Fruit fly (Drosophila melanogaster) whole organism, embryonic: ENCODE measurements around the gene Polr1B.

Source experiments
- Antp ChIP-seq: fragments of 200-800 bp; sonication (Bioruptor generic); optimal IDR thresholded peaks from 3 replicates; lab custom pipeline; 2016; ENCODE audit warnings: missing biosample characterization, missing genetic modification characterization
- Asciz ChIP-seq: fragments of 200-800 bp; sonication (Bioruptor generic); optimal IDR thresholded peaks from 2 replicates; lab custom pipeline; 2017; ENCODE audit warnings: missing biosample characterization, mild to moderate bottlenecking, missing genetic modification characterization, missing genetic modification reagents
- CG10147 ChIP-seq: fragments of 200-800 bp; sonication (Bioruptor generic); optimal IDR thresholded peaks from 2 replicates; lab custom pipeline; 2019; ENCODE audit warnings: missing biosample characterization, mild to moderate bottlenecking, missing genetic modification characterization, moderate library complexity
- CG10209 ChIP-seq: fragments of 200-800 bp; sonication (Bioruptor generic); optimal IDR thresholded peaks from 3 replicates; lab custom pipeline; 2017; ENCODE audit warnings: missing biosample characterization, mild to moderate bottlenecking, missing genetic modification characterization, missing genetic modification reagents
- CG11093 ChIP-seq: fragments of 200-800 bp; sonication (Bioruptor generic); IDR thresholded peaks from 3 replicates; pipeline ENCODE4 v1.3.6; 2022; ENCODE audit warnings: missing biosample characterization, missing genetic modification characterization
- CG12391 ChIP-seq: fragments of 200-800 bp; sonication (Bioruptor generic); optimal IDR thresholded peaks from 3 replicates; lab custom pipeline; 2018; ENCODE audit warnings: missing biosample characterization, mild to moderate bottlenecking, missing genetic modification characterization, moderate library complexity
- CG12744 ChIP-seq: fragments of 200-800 bp; sonication (Bioruptor generic); optimal IDR thresholded peaks from 2 replicates; lab custom pipeline; 2016; ENCODE audit warnings: missing biosample characterization, missing genetic modification characterization
- CG14014 ChIP-seq: fragments of 200-800 bp; sonication (Bioruptor generic); IDR thresholded peaks from 2 replicates; pipeline ENCODE4 v1.3.6; 2022; ENCODE audit warnings: missing biosample characterization, missing genetic modification characterization
- CG14860 ChIP-seq: fragments of 200-800 bp; sonication (Bioruptor generic); IDR thresholded peaks from 3 replicates; pipeline ENCODE4 v1.3.6; 2022; ENCODE audit warnings: missing biosample characterization, missing genetic modification characterization; ENCODE audit not compliant: partially characterized antibody
- CG16813 ChIP-seq: fragments of 200-800 bp; sonication (Bioruptor generic); IDR thresholded peaks from 3 replicates; pipeline ENCODE4 v1.3.6; 2022; ENCODE audit warnings: missing biosample characterization, missing genetic modification characterization; ENCODE audit not compliant: partially characterized antibody
- CG17802 ChIP-seq: fragments of 200-800 bp; sonication (Bioruptor generic); optimal IDR thresholded peaks from 2 replicates; lab custom pipeline; 2018; ENCODE audit warnings: missing biosample characterization, mild to moderate bottlenecking, missing genetic modification characterization, moderate library complexity
- CG18476 ChIP-seq: fragments of 200-800 bp; sonication (Bioruptor generic); optimal IDR thresholded peaks from 2 replicates; lab custom pipeline; 2016; ENCODE audit warnings: missing biosample characterization, mild to moderate bottlenecking, missing genetic modification characterization
- CG18599 ChIP-seq: fragments of 200-800 bp; sonication (Bioruptor generic); optimal IDR thresholded peaks from 3 replicates; lab custom pipeline; 2017; ENCODE audit warnings: missing biosample characterization, missing genetic modification characterization, mild to moderate bottlenecking, moderate library complexity, missing genetic modification reagents
- CG18619 ChIP-seq: fragments of 200-800 bp; sonication (Bioruptor generic); optimal IDR thresholded peaks from 3 replicates; lab custom pipeline; 2017; ENCODE audit warnings: missing biosample characterization, mild to moderate bottlenecking, missing genetic modification characterization
- CG30403 ChIP-seq: fragments of 200-800 bp; sonication (Bioruptor generic); optimal IDR thresholded peaks from 3 replicates; lab custom pipeline; 2016; ENCODE audit warnings: missing biosample characterization, missing genetic modification characterization
- CG3281 ChIP-seq: fragments of 200-800 bp; sonication (Bioruptor generic); optimal IDR thresholded peaks from 3 replicates; lab custom pipeline; 2017; ENCODE audit warnings: missing biosample characterization, mild to moderate bottlenecking, missing genetic modification characterization
- CG3407 ChIP-seq: fragments of 200-800 bp; sonication (Bioruptor generic); optimal IDR thresholded peaks from 2 replicates; lab custom pipeline; 2018; ENCODE audit warnings: missing biosample characterization, mild to moderate bottlenecking, missing genetic modification characterization
- CG3838 ChIP-seq: fragments of 200-800 bp; sonication (Bioruptor generic); optimal IDR thresholded peaks from 3 replicates; lab custom pipeline; 2016; ENCODE audit warnings: missing biosample characterization, missing genetic modification characterization
- CG4404 ChIP-seq: fragments of 200-800 bp; sonication (Bioruptor generic); IDR thresholded peaks from 2 replicates; pipeline ENCODE4 v1.3.6; 2022; ENCODE audit warnings: missing biosample characterization, missing genetic modification characterization
- CG5180 ChIP-seq: fragments of 200-800 bp; sonication (Bioruptor generic); optimal IDR thresholded peaks from 3 replicates; lab custom pipeline; 2017; ENCODE audit warnings: missing biosample characterization, missing genetic modification characterization, mild to moderate bottlenecking, moderate library complexity, missing genetic modification reagents
- CG6765 ChIP-seq: fragments of 200-800 bp; sonication (Bioruptor generic); optimal IDR thresholded peaks from 3 replicates; lab custom pipeline; 2017; ENCODE audit warnings: missing biosample characterization, mild to moderate bottlenecking, missing genetic modification characterization
- CG9437 ChIP-seq: fragments of 200-800 bp; sonication (Bioruptor generic); optimal IDR thresholded peaks from 2 replicates; lab custom pipeline; 2018; ENCODE audit warnings: missing biosample characterization, mild to moderate bottlenecking, missing genetic modification characterization
- D19A ChIP-seq: fragments of 200-800 bp; optimal IDR thresholded peaks from 3 replicates; lab custom pipeline; 2019; ENCODE audit warnings: missing biosample characterization, mild to moderate bottlenecking, missing genetic modification characterization, moderate library complexity
- Dad ChIP-seq: fragments of 200-800 bp; sonication (Bioruptor generic); optimal IDR thresholded peaks from 3 replicates; lab custom pipeline; 2016; ENCODE audit warnings: missing biosample characterization, missing genetic modification characterization
- Dip2 ChIP-seq: fragments of 200-800 bp; sonication (Bioruptor generic); IDR thresholded peaks from 2 replicates; pipeline ENCODE4 v1.3.6; 2022; ENCODE audit warnings: missing biosample characterization, missing genetic modification characterization
- ERR ChIP-seq: fragments of 200-800 bp; sonication (Bioruptor generic); optimal IDR thresholded peaks from 2 replicates; lab custom pipeline; 2016; ENCODE audit warnings: missing biosample characterization, missing genetic modification characterization
- Hr3 ChIP-seq: fragments of 200-800 bp; sonication (Bioruptor generic); optimal IDR thresholded peaks from 3 replicates; lab custom pipeline; 2016; ENCODE audit warnings: missing biosample characterization, missing genetic modification characterization
- Jarid2 ChIP-seq: fragments of 200-800 bp; sonication (Bioruptor generic); optimal IDR thresholded peaks from 3 replicates; lab custom pipeline; 2017; ENCODE audit warnings: mild to moderate bottlenecking, missing biosample characterization, missing genetic modification reagents, missing genetic modification characterization
- NFAT ChIP-seq: fragments of 200-800 bp; sonication (Bioruptor generic); IDR thresholded peaks from 2 replicates; pipeline ENCODE4 v1.3.6; 2022; ENCODE audit warnings: missing biosample characterization, missing genetic modification characterization
- NK7.1 ChIP-seq: fragments of 200-800 bp; sonication (Bioruptor generic); optimal IDR thresholded peaks from 3 replicates; lab custom pipeline; 2016; ENCODE audit warnings: missing biosample characterization, missing genetic modification characterization
- Oli ChIP-seq: fragments of 200-800 bp; sonication (Bioruptor generic); optimal IDR thresholded peaks from 2 replicates; lab custom pipeline; 2018; ENCODE audit warnings: missing biosample characterization, mild to moderate bottlenecking, missing genetic modification characterization, moderate library complexity
- Sin3A ChIP-seq: fragments of >200 bp; optimal IDR thresholded peaks from 2 replicates; lab custom pipeline; 2018
- Sry-β ChIP-seq: fragments of 200-800 bp; sonication (Bioruptor generic); optimal IDR thresholded peaks from 2 replicates; lab custom pipeline; 2018; ENCODE audit warnings: missing biosample characterization, mild to moderate bottlenecking, missing genetic modification characterization, moderate library complexity
- Taf1 ChIP-seq: fragments of 200-800 bp; sonication (Bioruptor generic); IDR thresholded peaks from 2 replicates; pipeline ENCODE4 v1.3.6; 2022; ENCODE audit warnings: missing biosample characterization, missing genetic modification characterization
- al ChIP-seq: fragments of 200-800 bp; sonication (Bioruptor generic); IDR thresholded peaks from 2 replicates; pipeline ENCODE4 v1.3.6; 2022; ENCODE audit warnings: missing biosample characterization, missing genetic modification characterization
- bcd ChIP-seq: fragments of 200-800 bp; sonication (Bioruptor generic); optimal IDR thresholded peaks from 2 replicates; lab custom pipeline; 2017; ENCODE audit warnings: missing biosample characterization, mild to moderate bottlenecking, missing genetic modification characterization
- ftz-f1 ChIP-seq: fragments of 200-800 bp; sonication (Bioruptor generic); optimal IDR thresholded peaks from 2 replicates; lab custom pipeline; 2016; ENCODE audit warnings: missing biosample characterization, missing genetic modification characterization
- gcm ChIP-seq: fragments of 200-800 bp; sonication (Bioruptor generic); optimal IDR thresholded peaks from 2 replicates; lab custom pipeline; 2019; ENCODE audit warnings: missing biosample characterization, mild to moderate bottlenecking, missing genetic modification characterization, moderate library complexity
- hkb ChIP-seq, 2 experiments: fragments of 200-800 bp in 1 of 2; fragments of >200 bp in 1 of 2; sonication (Bioruptor generic) in 1 of 2; IDR thresholded peaks in 1 of 2; optimal IDR thresholded peaks in 1 of 2; 2 replicates each; pipeline versions ENCODE4 v1.3.6 to Lab custom; 2017 to 2022; ENCODE audit warnings: missing biosample characterization in 1 of 2, missing genetic modification characterization in 1 of 2
- ind ChIP-seq: fragments of 200-800 bp; sonication (Bioruptor generic); optimal IDR thresholded peaks from 3 replicates; lab custom pipeline; 2016; ENCODE audit warnings: missing biosample characterization, missing genetic modification characterization
- lilli ChIP-seq: fragments of 200-800 bp; sonication (Bioruptor generic); optimal IDR thresholded peaks from 3 replicates; lab custom pipeline; 2016; ENCODE audit warnings: missing biosample characterization, missing genetic modification characterization
- lmd ChIP-seq: fragments of 200-800 bp; sonication (Bioruptor generic); IDR thresholded peaks from 2 replicates; pipeline ENCODE4 v1.3.6; 2022; ENCODE audit warnings: missing biosample characterization, missing genetic modification characterization
- mam ChIP-seq: fragments of 200-800 bp; sonication (Bioruptor generic); optimal IDR thresholded peaks from 3 replicates; lab custom pipeline; 2016; ENCODE audit warnings: missing biosample characterization, missing genetic modification characterization
- onecut ChIP-seq: fragments of 200-800 bp; sonication (Bioruptor generic); IDR thresholded peaks from 2 replicates; pipeline ENCODE4 v1.3.6; 2022; ENCODE audit warnings: missing biosample characterization, missing genetic modification characterization
- org-1 ChIP-seq: fragments of 200-800 bp; sonication (Bioruptor generic); optimal IDR thresholded peaks from 2 replicates; lab custom pipeline; 2017; ENCODE audit warnings: missing biosample characterization, missing genetic modification characterization
- pum ChIP-seq: fragments of 200-800 bp; sonication (Bioruptor generic); optimal IDR thresholded peaks from 2 replicates; lab custom pipeline; 2016; ENCODE audit warnings: missing biosample characterization, missing genetic modification characterization
- slbo ChIP-seq: fragments of 200-800 bp; sonication (Bioruptor generic); IDR thresholded peaks from 2 replicates; pipeline ENCODE4 v1.3.6; 2022; ENCODE audit warnings: missing biosample characterization, missing genetic modification characterization
- so ChIP-seq: fragments of 200-800 bp; sonication (Bioruptor generic); IDR thresholded peaks from 3 replicates; pipeline ENCODE4 v1.3.6; 2022; ENCODE audit warnings: missing biosample characterization, missing genetic modification characterization
- tap ChIP-seq: fragments of 200-800 bp; optimal IDR thresholded peaks from 3 replicates; lab custom pipeline; 2019; ENCODE audit warnings: missing biosample characterization, mild to moderate bottlenecking, missing genetic modification characterization, moderate library complexity
- twi ChIP-seq: fragments of 200-800 bp; optimal IDR thresholded peaks from 2 replicates; lab custom pipeline; 2019; ENCODE audit warnings: missing biosample characterization, mild to moderate bottlenecking, missing genetic modification characterization, moderate library complexity
- unpg ChIP-seq: fragments of 200-800 bp; sonication (Bioruptor generic); optimal IDR thresholded peaks from 3 replicates; lab custom pipeline; 2018; ENCODE audit warnings: missing biosample characterization, mild to moderate bottlenecking, missing genetic modification characterization, moderate library complexity

The Polr1B gene

DNA sequence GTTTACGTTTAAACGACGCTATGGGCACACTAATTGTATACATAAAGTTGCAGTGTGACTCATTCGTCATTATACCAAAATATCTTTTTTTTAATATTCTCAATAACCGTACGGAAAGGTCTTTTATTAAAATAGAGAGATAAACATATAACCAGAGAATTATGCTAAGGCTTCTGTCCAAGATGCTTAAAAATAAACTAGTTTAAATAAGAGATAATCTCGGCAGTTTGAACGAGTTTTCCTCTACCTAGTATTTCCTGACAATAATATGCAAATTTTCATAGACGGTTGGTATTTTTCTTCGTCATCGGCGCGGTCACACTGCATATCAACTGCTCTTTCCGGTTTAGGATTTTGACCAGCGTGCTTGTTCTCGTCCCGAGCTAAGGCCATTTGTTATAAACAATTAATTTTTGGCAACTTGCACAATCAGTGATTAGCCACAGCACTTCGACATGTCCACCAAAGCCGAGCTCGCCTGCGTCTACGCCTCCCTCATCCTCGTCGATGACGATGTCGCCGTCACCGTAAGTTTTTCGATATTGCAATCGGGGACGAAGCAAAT lies 15.6 kb downstream of the Polr1B start, which contains the start of the genes CG13690 and RpLP1 (continued):
- no peak for TF ChIP-seq CG11093 (GFP tag; lab: Robert Waterston, UW)
- TF ChIP-seq CG6765, result peak; percentile 93
- TF ChIP-seq Sin3A (lab: Kevin White, UChicago), result peak; percentile 66
- TF ChIP-seq CG12744 (GFP tag; lab: Kevin White, UChicago), result peak; percentile 45
- TF ChIP-seq unpg (GFP tag; lab: Kevin White, UChicago), result peak; percentile 73
- no peak for TF ChIP-seq Antp
- TF ChIP-seq CG18599, result peak; percentile 82
- TF ChIP-seq CG4404 (GFP tag; lab: Robert Waterston, UW), result no peak
- peak; percentile 1 for TF ChIP-seq Hr3
- TF ChIP-seq CG18476 (GFP tag; lab: Kevin White, UChicago), result peak; percentile 15
- no peak for TF ChIP-seq so
- no peak for TF ChIP-seq CG14860
- TF ChIP-seq CG3407, result peak; percentile 73
- peak; percentile 86 for TF ChIP-seq Asciz (GFP tag; lab: Kevin White, UChicago)
- peak; percentile 85 for TF ChIP-seq bcd
- peak; percentile 25 for TF ChIP-seq mam
- peak; percentile 54 for TF ChIP-seq NK7.1 (GFP tag; lab: Kevin White, UChicago)
- TF ChIP-seq org-1 (GFP tag; lab: Kevin White, UChicago), result peak; percentile 67
- TF ChIP-seq CG14014, result peak; percentile 64; the same call in 1 of the 2 replicates
- no peak for TF ChIP-seq D19A (tag; lab: Kevin White, UChicago)
- TF ChIP-seq CG5180, result peak; percentile 48
- TF ChIP-seq ERR (GFP tag; lab: Kevin White, UChicago), result no peak
- TF ChIP-seq CG3281 (GFP tag; lab: Kevin White, UChicago), result peak; percentile 88
- TF ChIP-seq lmd, result no peak
- TF ChIP-seq ind, result peak; percentile 13
- TF ChIP-seq NFAT (GFP tag; lab: Robert Waterston, UW), result peak; percentile 69; the same call in 1 of the 2 replicates
- TF ChIP-seq Sry-β (GFP tag; lab: Kevin White, UChicago), result no peak
- peak; percentile 5 for TF ChIP-seq CG3838 (GFP tag; lab: Kevin White, UChicago)
- TF ChIP-seq Jarid2 (GFP tag; lab: Kevin White, UChicago), result peak; percentile 64
- TF ChIP-seq Oli (tag; lab: Kevin White, UChicago), result peak; percentile 56
- TF ChIP-seq Dip2, result no peak
- TF ChIP-seq CG10209 (GFP tag; lab: Kevin White, UChicago), result peak; percentile 82
- TF ChIP-seq twi (tag; lab: Kevin White, UChicago), result peak; percentile 59
- TF ChIP-seq tap (tag; lab: Kevin White, UChicago), result peak; percentile 73
- TF ChIP-seq CG12391 (tag; lab: Kevin White, UChicago), result peak; percentile 84
- 0 out of 2 replicates have a peak, but pooled peaks have one; percentile 11 for TF ChIP-seq Taf1 (GFP tag; lab: Robert Waterston, UW)
- TF ChIP-seq CG30403 (GFP tag; lab: Kevin White, UChicago), result peak; percentile 70

DNA sequence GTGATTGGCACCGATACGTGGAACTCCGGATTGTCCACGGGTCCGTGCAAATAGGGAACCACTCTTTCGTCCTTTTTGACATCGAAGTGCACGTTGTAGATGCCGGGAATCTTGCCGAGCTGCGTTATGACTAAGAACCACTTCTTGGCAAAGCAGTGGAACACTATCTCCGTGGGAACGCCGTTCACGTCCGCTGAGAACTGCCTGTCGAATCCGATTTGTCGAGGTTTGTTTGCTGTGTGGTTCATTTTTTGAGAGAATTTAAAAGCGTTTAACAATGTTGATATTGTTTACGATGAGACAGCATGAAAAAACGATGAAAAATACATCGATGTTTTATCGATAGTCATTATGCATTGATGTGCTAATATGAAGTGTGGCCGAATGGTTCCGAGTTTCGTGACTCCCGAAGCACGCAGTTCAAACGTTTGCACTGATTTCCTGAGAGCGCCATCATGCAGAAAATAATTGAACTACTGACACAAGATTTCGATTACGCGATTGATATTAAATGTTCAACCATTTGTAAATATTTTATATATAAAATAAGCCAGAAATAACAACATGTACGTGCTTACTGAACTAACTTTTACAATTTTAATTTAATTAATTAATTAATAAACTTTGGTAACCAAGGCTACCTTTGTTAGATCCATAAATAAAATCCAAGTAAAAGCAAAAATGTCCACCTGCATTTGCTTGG lies 17.2 kb downstream of the Polr1B start, which contains the start of the genes CG11885 and CG13692:
TSS of gene CG11885 (minus strand) at position 332 of the 703 bp plus-strand sequence.
TSS of gene CG13692 (plus strand) at position 653 of the 703 bp plus-strand sequence.
- TF ChIP-seq onecut (peak; percentile 68), CG18619 (GFP tag; lab: Kevin White, UChicago) (no peak), CG9437 (peak; percentile 61), ftz-f1 (GFP tag; lab: Kevin White, UChicago) (peak; percentile 58), slbo (GFP tag; lab: Robert Waterston, UW) (peak; percentile 48), CG10147 (GFP tag; lab: Kevin White, UChicago) (peak; percentile 30), lilli (peak; percentile 38), CG16813 (GFP tag; lab: Robert Waterston, UW) (peak; percentile 97), CG17802 (tag; lab: Kevin White, UChicago) (peak; percentile 24), gcm (GFP tag; lab: Kevin White, UChicago) (peak; percentile 37), Dad (GFP tag; lab: Kevin White, UChicago) (peak; percentile 41), pum (GFP tag; lab: Kevin White, UChicago) (peak; percentile 4), al (GFP tag; lab: Robert Waterston, UW) (peak; percentile 8; the same call in 1 of the 2 replicates), hkb (optimal IDR thresholded peaks at IDR 0.05; lab: Kevin White, UChicago) (no peak), hkb (GFP tag; IDR thresholded peaks at IDR 0.05; lab: Robert Waterston, UW) (0 out of 2 replicates have a peak, but pooled peaks have one; percentile 37)
